Worm (Caenorhabditis elegans) whole organism, mixed stage, embryonic: ENCODE results near the gene idpb-5.

ENCODE experiments used
- blmp-1 ChIP-seq: fragments of 150-350 bp; optimal IDR thresholded peaks from 2 replicates; lab custom pipeline; 2014; ENCODE audit warnings: missing biosample characterization, missing genetic modification characterization
- elt-3 ChIP-seq: fragments of 150-350 bp; optimal IDR thresholded peaks from 2 replicates; lab custom pipeline; 2014; ENCODE audit warnings: missing biosample characterization, missing genetic modification characterization
- lsy-2 ChIP-seq: fragments of 150-350 bp; optimal IDR thresholded peaks from 2 replicates; lab custom pipeline; 2014; ENCODE audit warnings: missing biosample characterization, missing genetic modification characterization
- pha-4 ChIP-seq: fragments of 150-350 bp; optimal IDR thresholded peaks from 2 replicates; lab custom pipeline; 2018; ENCODE audit warnings: missing biosample characterization, missing genetic modification reagents, missing genetic modification characterization
- sptf-1 ChIP-seq: sonication (generic microtip); optimal IDR thresholded peaks from 2 replicates; lab custom pipeline; 2017; ENCODE audit warnings: mild to moderate bottlenecking, missing genetic modification characterization, moderate library complexity, missing compliant biosample characterization
- unc-39 ChIP-seq: fragments of 150-350 bp; optimal IDR thresholded peaks from 2 replicates; lab custom pipeline; 2014; ENCODE audit warnings: missing biosample characterization, missing genetic modification characterization
- ztf-11 ChIP-seq: fragments of 150-350 bp; optimal IDR thresholded peaks from 2 replicates; lab custom pipeline; 2014; ENCODE audit warnings: missing biosample characterization, missing genetic modification characterization

DNA sequence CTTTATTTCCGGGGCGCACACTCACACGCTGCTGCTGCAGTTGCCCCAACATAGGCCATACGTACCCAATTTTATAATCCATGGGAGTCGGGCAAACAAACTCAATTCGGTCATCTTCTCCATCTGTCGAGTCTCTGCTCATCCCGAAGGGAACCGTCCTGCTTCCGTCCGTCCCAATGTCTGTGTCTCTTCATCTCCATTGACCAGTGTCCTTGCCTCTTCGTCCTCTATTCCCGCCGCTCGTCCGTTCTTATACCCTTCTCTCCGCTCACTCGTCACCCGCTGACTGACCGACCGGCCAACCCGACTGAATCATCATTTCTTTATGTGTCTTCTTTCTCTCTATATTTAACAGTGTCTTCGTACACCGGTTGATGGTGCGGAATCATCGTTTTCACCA, 5.5 kb downstream of the idpb-5 start:
- TF ChIP-seq lsy-2 (tag; lab: Kevin White, UChicago) (no peak), sptf-1 (tag; lab: Kevin White, UChicago) (peak; percentile 39), elt-3 (no peak), blmp-1 (tag; lab: Kevin White, UChicago) (no peak), pha-4 (tag; lab: Kevin White, UChicago) (no peak), unc-39 (tag; lab: Kevin White, UChicago) (no peak), ztf-11 (tag; lab: Kevin White, UChicago) (no peak)
